Worm (Caenorhabditis elegans) whole organism, L1 larva: ENCODE data around the gene C06E1.1.
A peak's percentile ranks its signal among the peaks of the same experiment; 100 is the strongest.

ENCODE experiments used
- C04F5.9 ChIP-seq: sonication (generic microtip); optimal IDR thresholded peaks from 2 replicates; lab custom pipeline; 2016; ENCODE audit warnings: missing genetic modification characterization, missing compliant biosample characterization
- C16A3.4 ChIP-seq: fragments of 150-350 bp; optimal IDR thresholded peaks from 2 replicates; lab custom pipeline; 2014; ENCODE audit warnings: missing biosample characterization, missing genetic modification characterization
- C34B4.2 ChIP-seq: sonication (generic microtip); optimal IDR thresholded peaks from 2 replicates; lab custom pipeline; 2017; ENCODE audit warnings: mild to moderate bottlenecking, missing genetic modification characterization, missing compliant biosample characterization
- aha-1 ChIP-seq: fragments of 150-350 bp; optimal IDR thresholded peaks from 2 replicates; lab custom pipeline; 2014; ENCODE audit warnings: missing biosample characterization, missing genetic modification characterization
- aly-2 ChIP-seq: fragments of 150-350 bp; optimal IDR thresholded peaks from 2 replicates; lab custom pipeline; 2014; ENCODE audit warnings: missing biosample characterization, missing genetic modification characterization
- ceh-63 ChIP-seq: fragments of 200-800 bp; sonication (Bioruptor generic); optimal IDR thresholded peaks from 2 replicates; lab custom pipeline; 2018; ENCODE audit warnings: mild to moderate bottlenecking, missing genetic modification characterization, missing compliant biosample characterization
- ceh-8 ChIP-seq: fragments of 200-800 bp; sonication (Bioruptor generic); optimal IDR thresholded peaks from 2 replicates; lab custom pipeline; 2018; ENCODE audit warnings: mild to moderate bottlenecking, missing genetic modification characterization, moderate library complexity, missing compliant biosample characterization
- ceh-82 ChIP-seq, 3 experiments: fragments of 150-350 bp in 1 of 3; sonication (generic microtip) in 2 of 3; optimal IDR thresholded peaks; 2 replicates each; lab custom pipeline; 2014 to 2017; ENCODE audit warnings: missing biosample characterization in 3 of 3, missing genetic modification characterization in 3 of 3
- ceh-88 ChIP-seq: fragments of 200-800 bp; sonication (Bioruptor generic); IDR thresholded peaks from 2 replicates; pipeline ENCODE4 v1.3.6; 2022; ENCODE audit warnings: missing genetic modification characterization, missing compliant biosample characterization
- ces-1 ChIP-seq: fragments of 150-350 bp; optimal IDR thresholded peaks from 2 replicates; lab custom pipeline; 2014; ENCODE audit warnings: missing biosample characterization, missing genetic modification reagents, missing genetic modification characterization
- dpl-1 ChIP-seq, 3 experiments: fragments of 150-350 bp in 2 of 3; sonication (generic microtip) in 1 of 3; optimal IDR thresholded peaks; 2 replicates each; lab custom pipeline; 2014 to 2017; ENCODE audit warnings: missing biosample characterization in 3 of 3, missing genetic modification characterization in 3 of 3, missing genetic modification reagents in 3 of 3
- dsc-1 ChIP-seq: sonication (generic microtip); optimal IDR thresholded peaks from 2 replicates; lab custom pipeline; 2016; ENCODE audit warnings: mild to moderate bottlenecking, missing genetic modification characterization, missing compliant biosample characterization
- efl-1 ChIP-seq, 4 experiments: fragments of 150-350 bp; optimal IDR thresholded peaks in 3 of 4; peaks in 1 of 4; 1 replicate in 1 of 4; 2 replicates in 3 of 4; lab custom pipeline; 2014; ENCODE audit warnings: missing biosample characterization in 2 of 4, missing genetic modification characterization in 2 of 4, missing genetic modification reagents in 2 of 4
- egl-27 ChIP-seq, 2 experiments: fragments of 150-350 bp in 1 of 2; sonication (generic microtip); optimal IDR thresholded peaks; 3 replicates each; lab custom pipeline; 2017 to 2018; ENCODE audit warnings: missing biosample characterization in 2 of 2, missing genetic modification characterization in 2 of 2, missing genetic modification reagents in 2 of 2
- elt-2 ChIP-seq: sonication (generic microtip); optimal IDR thresholded peaks from 2 replicates; lab custom pipeline; 2016; ENCODE audit warnings: missing genetic modification characterization, mild to moderate bottlenecking, inconsistent platforms, missing compliant biosample characterization, missing genetic modification reagents
- ets-5 ChIP-seq: fragments of 200-800 bp; sonication (Bioruptor generic); IDR thresholded peaks from 2 replicates; pipeline ENCODE4 v1.3.6; 2022; ENCODE audit warnings: missing genetic modification characterization, missing compliant biosample characterization
- fkh-10 ChIP-seq: sonication (generic microtip); optimal IDR thresholded peaks from 2 replicates; lab custom pipeline; 2017; ENCODE audit warnings: missing biosample characterization, missing genetic modification reagents, missing genetic modification characterization
- hlh-17 ChIP-seq: fragments of 200-800 bp; sonication (Bioruptor generic); optimal IDR thresholded peaks from 2 replicates; lab custom pipeline; 2018; ENCODE audit warnings: missing genetic modification characterization, mild to moderate bottlenecking, missing compliant biosample characterization, moderate library complexity, borderline replicate concordance
- hlh-4 ChIP-seq: sonication (generic microtip); optimal IDR thresholded peaks from 2 replicates; lab custom pipeline; 2016; ENCODE audit warnings: mild to moderate bottlenecking, missing genetic modification characterization, missing compliant biosample characterization
- hpl-2 ChIP-seq: fragments of 150-350 bp; optimal IDR thresholded peaks from 2 replicates; lab custom pipeline; 2014; ENCODE audit warnings: missing biosample characterization, missing genetic modification reagents, missing genetic modification characterization
- irx-1 ChIP-seq: sonication (generic microtip); optimal IDR thresholded peaks from 2 replicates; lab custom pipeline; 2016; ENCODE audit warnings: missing genetic modification characterization, missing compliant biosample characterization
- jun-1 ChIP-seq: fragments of 150-350 bp; optimal IDR thresholded peaks from 2 replicates; lab custom pipeline; 2014; ENCODE audit warnings: missing biosample characterization, missing genetic modification reagents, missing genetic modification characterization
- lin-13 ChIP-seq: fragments of 150-350 bp; optimal IDR thresholded peaks from 2 replicates; lab custom pipeline; 2014; ENCODE audit warnings: missing biosample characterization, missing genetic modification reagents, missing genetic modification characterization
- lin-14 ChIP-seq: fragments of 200-800 bp; sonication (Bioruptor generic); optimal IDR thresholded peaks from 2 replicates; lab custom pipeline; 2018; ENCODE audit warnings: mild to moderate bottlenecking, missing genetic modification characterization, moderate library complexity, missing compliant biosample characterization
- lin-15B ChIP-seq: fragments of 150-350 bp; sonication (generic microtip); optimal IDR thresholded peaks from 3 replicates; lab custom pipeline; 2014; ENCODE audit warnings: missing biosample characterization, missing genetic modification characterization
- lin-35 ChIP-seq, 2 experiments: fragments of 150-350 bp; optimal IDR thresholded peaks; 2 replicates each; lab custom pipeline; 2014; ENCODE audit warnings: missing biosample characterization in 2 of 2, missing genetic modification characterization in 2 of 2, missing genetic modification reagents in 2 of 2
- mdl-1 ChIP-seq, 2 experiments: fragments of 150-350 bp; optimal IDR thresholded peaks; 2 replicates each; lab custom pipeline; 2014 to 2017; ENCODE audit warnings: missing biosample characterization in 2 of 2, missing genetic modification characterization in 2 of 2, inconsistent platforms in 1 of 2
- mep-1 ChIP-seq: fragments of 150-350 bp; optimal IDR thresholded peaks from 2 replicates; lab custom pipeline; 2014; ENCODE audit warnings: missing biosample characterization, missing genetic modification characterization
- nhr-11 ChIP-seq: fragments of 150-350 bp; optimal IDR thresholded peaks from 2 replicates; lab custom pipeline; 2014; ENCODE audit warnings: missing biosample characterization, missing genetic modification characterization
- nhr-12 ChIP-seq: sonication (generic microtip); optimal IDR thresholded peaks from 2 replicates; lab custom pipeline; 2017; ENCODE audit warnings: missing biosample characterization, missing genetic modification characterization
- nhr-19 ChIP-seq: fragments of 200-800 bp; sonication (Bioruptor generic); conservative IDR thresholded peaks from 2 replicates; pipeline ENCODE4 v1.3.6; 2022; ENCODE audit warnings: missing genetic modification characterization, missing compliant biosample characterization
- nhr-237 ChIP-seq: fragments of 150-350 bp; optimal IDR thresholded peaks from 2 replicates; lab custom pipeline; 2014; ENCODE audit warnings: missing biosample characterization, missing genetic modification characterization
- nhr-28 ChIP-seq: fragments of 150-350 bp; optimal IDR thresholded peaks from 2 replicates; lab custom pipeline; 2014; ENCODE audit warnings: missing biosample characterization, missing genetic modification characterization
- nhr-71 ChIP-seq: sonication (generic microtip); optimal IDR thresholded peaks from 2 replicates; lab custom pipeline; 2016; ENCODE audit warnings: mild to moderate bottlenecking, missing genetic modification characterization, moderate library complexity, missing compliant biosample characterization
- nhr-77 ChIP-seq: fragments of 150-350 bp; optimal IDR thresholded peaks from 2 replicates; lab custom pipeline; 2014; ENCODE audit warnings: missing biosample characterization, missing genetic modification characterization
- nhr-84 ChIP-seq: sonication (generic microtip); optimal IDR thresholded peaks from 2 replicates; lab custom pipeline; 2017; ENCODE audit warnings: missing biosample characterization, missing genetic modification characterization
- nhr-90 ChIP-seq: sonication (generic microtip); optimal IDR thresholded peaks from 2 replicates; lab custom pipeline; 2016; ENCODE audit warnings: mild to moderate bottlenecking, missing genetic modification characterization, missing compliant biosample characterization; ENCODE audit not compliant: poor library complexity
- pag-3 ChIP-seq: sonication (generic microtip); optimal IDR thresholded peaks from 2 replicates; lab custom pipeline; 2017; ENCODE audit warnings: missing genetic modification characterization, mild to moderate bottlenecking, missing compliant biosample characterization, antibody characterized with exemption, borderline replicate concordance; ENCODE audit not compliant: insufficient read depth
- pax-3 ChIP-seq: fragments of 200-800 bp; sonication (Bioruptor generic); optimal IDR thresholded peaks from 2 replicates; lab custom pipeline; 2018; ENCODE audit warnings: mild to moderate bottlenecking, missing genetic modification characterization, moderate library complexity, missing compliant biosample characterization
- rnt-1 ChIP-seq: sonication (generic microtip); optimal IDR thresholded peaks from 2 replicates; lab custom pipeline; 2016; ENCODE audit warnings: mild to moderate bottlenecking, missing genetic modification characterization, moderate library complexity, missing compliant biosample characterization
- snpc-4 ChIP-seq: fragments of 150-350 bp; optimal IDR thresholded peaks from 2 replicates; lab custom pipeline; 2014; ENCODE audit warnings: missing biosample characterization, missing genetic modification characterization
- sptf-1 ChIP-seq: fragments of 150-350 bp; optimal IDR thresholded peaks from 2 replicates; lab custom pipeline; 2014; ENCODE audit warnings: missing biosample characterization, missing genetic modification characterization
- swsn-7 ChIP-seq: sonication (generic microtip); optimal IDR thresholded peaks from 2 replicates; lab custom pipeline; 2016; ENCODE audit warnings: missing genetic modification characterization, missing compliant biosample characterization
- tbx-2 ChIP-seq: sonication (generic microtip); optimal IDR thresholded peaks from 2 replicates; lab custom pipeline; 2016; ENCODE audit warnings: missing genetic modification characterization, missing compliant biosample characterization
- unc-130 ChIP-seq: fragments of 150-350 bp; optimal IDR thresholded peaks from 2 replicates; lab custom pipeline; 2017; ENCODE audit warnings: missing biosample characterization, missing genetic modification characterization, inconsistent platforms
- unc-30 ChIP-seq: sonication (generic microtip); optimal IDR thresholded peaks from 2 replicates; lab custom pipeline; 2017; ENCODE audit warnings: missing biosample characterization, missing genetic modification characterization
- unc-62 ChIP-seq: fragments of 150-350 bp; optimal IDR thresholded peaks from 2 replicates; lab custom pipeline; 2014; ENCODE audit warnings: missing biosample characterization, missing genetic modification reagents, missing genetic modification characterization
- unc-86 ChIP-seq: sonication (generic microtip); optimal IDR thresholded peaks from 2 replicates; lab custom pipeline; 2016; ENCODE audit warnings: missing genetic modification characterization, missing compliant biosample characterization
- unc-98 ChIP-seq: fragments of 200-800 bp; sonication (Bioruptor generic); IDR thresholded peaks from 2 replicates; pipeline ENCODE4 v1.3.6; 2022; ENCODE audit warnings: missing genetic modification characterization, missing compliant biosample characterization
- vab-15 ChIP-seq: sonication (generic microtip); optimal IDR thresholded peaks from 2 replicates; lab custom pipeline; 2017; ENCODE audit warnings: missing genotype, mild to moderate bottlenecking, missing genetic modification characterization, missing compliant biosample characterization
- zip-4 ChIP-seq: fragments of 200-800 bp; sonication (Bioruptor generic); optimal IDR thresholded peaks from 2 replicates; lab custom pipeline; 2018; ENCODE audit warnings: mild to moderate bottlenecking, missing genetic modification characterization, moderate library complexity, missing compliant biosample characterization
- ztf-11 ChIP-seq, 2 experiments: sonication (generic microtip); optimal IDR thresholded peaks; 2 replicates each; lab custom pipeline; 2016 to 2017; ENCODE audit warnings: missing genetic modification characterization in 2 of 2, missing biosample characterization in 1 of 2, missing compliant biosample characterization in 1 of 2
- ztf-4 ChIP-seq: fragments of 150-350 bp; optimal IDR thresholded peaks from 2 replicates; lab custom pipeline; 2014; ENCODE audit warnings: missing biosample characterization, missing genetic modification characterization

C06E1.1 gene

DNA sequence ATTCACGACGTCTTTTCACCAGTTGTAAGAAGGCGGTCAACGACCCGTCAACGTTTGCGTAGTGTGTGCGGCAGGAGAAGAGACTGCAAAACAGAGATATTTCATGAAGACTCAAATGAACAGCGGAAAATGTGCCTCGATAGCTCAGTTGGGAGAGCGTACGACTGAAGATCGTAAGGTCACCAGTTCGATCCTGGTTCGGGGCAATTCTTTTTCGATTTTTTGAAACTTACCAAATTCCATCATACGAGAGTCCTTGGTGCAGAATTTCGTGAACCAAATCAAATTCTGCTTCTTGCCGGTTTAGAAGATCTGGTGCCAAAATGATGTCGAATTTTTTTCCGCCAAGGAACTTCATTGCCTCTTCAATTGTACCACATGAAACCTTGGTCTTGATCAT, 47.3 kb downstream of the C06E1.1 start (continued):
- TF ChIP-seq lin-14 (GFP tag; lab: Kevin White, UChicago) (peak; percentile 36), ceh-63 (GFP tag; lab: Kevin White, UChicago) (no peak), hlh-17 (no peak), ceh-82 (tag; optimal IDR thresholded peaks at IDR 0.05; lab: Kevin White, UChicago) (no peak), nhr-84 (no peak), aha-1 (tag; lab: Kevin White, UChicago) (no peak), rnt-1 (tag; lab: Kevin White, UChicago) (peak; percentile 42), nhr-90 (tag; lab: Kevin White, UChicago) (no peak), lin-15B (tag; lab: Kevin White, UChicago) (no peak), vab-15 (no peak), lin-13 (GFP tag; lab: Kevin White, UChicago) (peak; percentile 12), efl-1 (optimal IDR thresholded peaks at IDR 0.05; lab: Kevin White, UChicago) (peak; percentile 14 to 38), efl-1 (GFP tag; optimal IDR thresholded peaks at IDR 0.05 in 1 of 2; lab: Kevin White, UChicago) (peak; percentile 7 to 8), C04F5.9 (tag; lab: Kevin White, UChicago) (no peak), unc-30 (tag; lab: Kevin White, UChicago) (no peak), ceh-8 (GFP tag; lab: Kevin White, UChicago) (no peak), fkh-10 (no peak), jun-1 (tag; lab: Kevin White, UChicago) (no peak), irx-1 (tag; lab: Kevin White, UChicago) (no peak), tbx-2 (tag; lab: Kevin White, UChicago) (no peak), nhr-28 (tag; lab: Kevin White, UChicago) (no peak), C16A3.4 (tag; lab: Kevin White, UChicago) (peak; percentile 23), ceh-88 (GFP tag; lab: Robert Waterston, UW) (no peak), ets-5 (no peak), elt-2 (tag; lab: Kevin White, UChicago) (no peak), sptf-1 (tag; lab: Kevin White, UChicago) (no peak), nhr-77 (no peak), swsn-7 (tag; lab: Kevin White, UChicago) (peak; percentile 31), snpc-4 (tag; lab: Kevin White, UChicago) (no peak), pax-3 (tag; lab: Kevin White, UChicago) (no peak), C34B4.2 (tag; lab: Kevin White, UChicago) (no peak), unc-98 (GFP tag; lab: Robert Waterston, UW) (no peak), ztf-11 (tag; optimal IDR thresholded peaks at IDR 0.05; lab: Kevin White, UChicago) (no peak), unc-130 (tag; lab: Kevin White, UChicago) (no peak), unc-62 (GFP tag; lab: Kevin White, UChicago) (no peak), lin-35 (GFP tag; optimal IDR thresholded peaks at IDR 0.05; lab: Kevin White, UChicago) (peak; percentile 27 to 62), dsc-1 (tag; lab: Kevin White, UChicago) (peak; percentile 39), egl-27 (tag; optimal IDR thresholded peaks at IDR 0.05; lab: Kevin White, UChicago) (no peak), hpl-2 (GFP tag; lab: Kevin White, UChicago) (no peak), hlh-4 (tag; lab: Kevin White, UChicago) (no peak), nhr-237 (tag; lab: Kevin White, UChicago) (no peak), nhr-71 (tag; lab: Kevin White, UChicago) (peak; percentile 54), dpl-1 (GFP tag; optimal IDR thresholded peaks at IDR 0.05; lab: Kevin White, UChicago) (peak in 2 of 3 experiments; percentile 12 to 23), nhr-12 (tag; lab: Kevin White, UChicago) (no peak), nhr-11 (tag; lab: Kevin White, UChicago) (no peak), nhr-19 (GFP tag; lab: Robert Waterston, UW) (no peak), mdl-1 (tag; optimal IDR thresholded peaks at IDR 0.05; lab: Kevin White, UChicago) (peak in 1 of 2 experiments; percentile 4), ces-1 (GFP tag; lab: Kevin White, UChicago) (no peak), mep-1 (tag; lab: Kevin White, UChicago) (no peak), zip-4 (GFP tag; lab: Kevin White, UChicago) (no peak), ztf-4 (tag; lab: Kevin White, UChicago) (no peak), unc-86 (tag; lab: Kevin White, UChicago) (no peak), aly-2 (tag; lab: Kevin White, UChicago) (peak; percentile 2), pag-3 (tag; lab: Kevin White, UChicago) (no peak)
